Worm (Caenorhabditis elegans) whole organism, L1 larva: ENCODE results near the gene Y39A3B.7.

Source experiments
- C34B4.2 ChIP-seq: sonication (generic microtip); optimal IDR thresholded peaks from 2 replicates; lab custom pipeline; 2017; ENCODE audit warnings: mild to moderate bottlenecking, missing genetic modification characterization, missing compliant biosample characterization
- ceh-82 ChIP-seq, 3 experiments: fragments of 150-350 bp in 1 of 3; sonication (generic microtip) in 2 of 3; optimal IDR thresholded peaks; 2 replicates each; lab custom pipeline; 2014 to 2017; ENCODE audit warnings: missing biosample characterization in 3 of 3, missing genetic modification characterization in 3 of 3
- ceh-88 ChIP-seq: fragments of 200-800 bp; sonication (Bioruptor generic); IDR thresholded peaks from 2 replicates; pipeline ENCODE4 v1.3.6; 2022; ENCODE audit warnings: missing genetic modification characterization, missing compliant biosample characterization
- elt-3 ChIP-seq, 6 experiments: fragments of 150-350 bp in 1 of 6; sonication (generic microtip); optimal IDR thresholded peaks; 2 replicates each; lab custom pipeline; 2017 to 2018; ENCODE audit warnings: missing biosample characterization in 6 of 6, missing genetic modification characterization in 6 of 6, inconsistent platforms in 1 of 6
- fkh-10 ChIP-seq: sonication (generic microtip); optimal IDR thresholded peaks from 2 replicates; lab custom pipeline; 2017; ENCODE audit warnings: missing biosample characterization, missing genetic modification reagents, missing genetic modification characterization
- hlh-17 ChIP-seq: fragments of 200-800 bp; sonication (Bioruptor generic); optimal IDR thresholded peaks from 2 replicates; lab custom pipeline; 2018; ENCODE audit warnings: missing genetic modification characterization, mild to moderate bottlenecking, missing compliant biosample characterization, moderate library complexity, borderline replicate concordance
- lin-13 ChIP-seq: fragments of 150-350 bp; optimal IDR thresholded peaks from 2 replicates; lab custom pipeline; 2014; ENCODE audit warnings: missing biosample characterization, missing genetic modification reagents, missing genetic modification characterization
- lin-15B ChIP-seq: fragments of 150-350 bp; sonication (generic microtip); optimal IDR thresholded peaks from 3 replicates; lab custom pipeline; 2014; ENCODE audit warnings: missing biosample characterization, missing genetic modification characterization
- lin-35 ChIP-seq, 2 experiments: fragments of 150-350 bp; optimal IDR thresholded peaks; 2 replicates each; lab custom pipeline; 2014; ENCODE audit warnings: missing biosample characterization in 2 of 2, missing genetic modification characterization in 2 of 2, missing genetic modification reagents in 2 of 2
- nhr-12 ChIP-seq: sonication (generic microtip); optimal IDR thresholded peaks from 2 replicates; lab custom pipeline; 2017; ENCODE audit warnings: missing biosample characterization, missing genetic modification characterization
- pag-3 ChIP-seq: sonication (generic microtip); optimal IDR thresholded peaks from 2 replicates; lab custom pipeline; 2017; ENCODE audit warnings: missing genetic modification characterization, mild to moderate bottlenecking, missing compliant biosample characterization, antibody characterized with exemption, borderline replicate concordance; ENCODE audit not compliant: insufficient read depth

- no peak for TF ChIP-seq lin-15B (tag; lab: Kevin White, UChicago)
- TF ChIP-seq lin-35 (GFP tag; optimal IDR thresholded peaks at IDR 0.05; lab: Kevin White, UChicago) = no peak
- TF ChIP-seq nhr-12 (tag; lab: Kevin White, UChicago) = no peak
- no peak for TF ChIP-seq fkh-10 (GFP tag; lab: Kevin White, UChicago)
- TF ChIP-seq elt-3 (tag; optimal IDR thresholded peaks at IDR 0.05; lab: Kevin White, UChicago) = no peak
- TF ChIP-seq C34B4.2 (tag; lab: Kevin White, UChicago) = no peak
- no peak for TF ChIP-seq ceh-88 (GFP tag; lab: Robert Waterston, UW)
- TF ChIP-seq hlh-17 = no peak
- no peak for TF ChIP-seq pag-3 (tag; lab: Kevin White, UChicago)
- no peak for TF ChIP-seq ceh-82 (tag; optimal IDR thresholded peaks at IDR 0.05; lab: Kevin White, UChicago)
- TF ChIP-seq lin-13 (GFP tag; lab: Kevin White, UChicago) = no peak
Measured at ce11 chrIII:1975992-1976391, 8.8 kb downstream of the Y39A3B.7 start.
